Worm (Caenorhabditis elegans): ENCODE results near the gene natb-1.
A peak's percentile ranks its signal among the peaks of the same experiment; 100 is the strongest.

The natb-1 gene

DNA sequence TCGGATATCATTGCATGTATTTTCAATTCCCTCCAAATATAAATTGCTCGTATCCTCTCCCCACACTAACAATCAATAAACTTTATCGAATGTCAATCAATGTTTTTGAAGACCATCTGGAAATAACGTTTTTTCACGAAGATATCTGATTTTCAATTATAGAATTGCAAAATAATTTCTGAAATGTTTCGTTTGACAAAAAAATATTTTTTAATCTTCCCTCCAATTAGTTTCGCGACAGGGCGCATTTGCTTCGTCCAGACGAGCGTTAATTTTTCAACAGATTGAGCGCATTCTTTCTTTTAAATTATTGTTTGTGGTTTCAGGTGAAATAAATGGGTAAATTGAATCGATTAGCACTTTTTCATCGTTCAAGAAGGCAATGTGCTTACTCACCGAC, 47.9 kb upstream of the natb-1 start, which contains the start of gene vars-1:
Gene vars-1, plus strand, starts transcription at position 291 of the 400 bp plus-strand sequence.
- TF ChIP-seq ZK546.5 (tag; optimal IDR thresholded peaks at IDR 0.05) (no peak), nhr-129 (tag; optimal IDR thresholded peaks at IDR 0.05) (peak; percentile 13), gmeb-1 (tag; optimal IDR thresholded peaks at IDR 0.05) (peak; percentile 97), zag-1 (tag; optimal IDR thresholded peaks at IDR 0.05) (no peak), unc-55 (GFP tag; optimal IDR thresholded peaks at IDR 0.05) (peak; percentile 64), ztf-1 (GFP tag; conservative IDR thresholded peaks at IDR 0.05) (no peak), nhr-10 (tag; optimal IDR thresholded peaks at IDR 0.05) (no peak), lin-13 (GFP tag; optimal IDR thresholded peaks at IDR 0.05) (peak; percentile 35), C34F6.9 (tag; optimal IDR thresholded peaks at IDR 0.05) (peak; percentile 66), unc-62 (GFP tag; optimal IDR thresholded peaks at IDR 0.05) (no peak), mdl-1 (tag; optimal IDR thresholded peaks at IDR 0.05) (no peak), unc-39 (tag; optimal IDR thresholded peaks at IDR 0.05) (no peak), egl-27 (tag; optimal IDR thresholded peaks at IDR 0.05) (peak; percentile 4), aly-2 (tag; optimal IDR thresholded peaks at IDR 0.05) (no peak), mbf-1 (tag; optimal IDR thresholded peaks at IDR 0.05) (no peak), dmd-4 (tag; optimal IDR thresholded peaks at IDR 0.05) (no peak), ceh-16 (tag; optimal IDR thresholded peaks at IDR 0.05) (no peak), ztf-11 (tag; optimal IDR thresholded peaks at IDR 0.05) (no peak), elt-3 (tag; optimal IDR thresholded peaks at IDR 0.05) (no peak), lin-39 (tag; optimal IDR thresholded peaks at IDR 0.05) (no peak), nhr-11 (tag; optimal IDR thresholded peaks at IDR 0.05) (no peak), crh-2 (tag; optimal IDR thresholded peaks at IDR 0.05) (peak; percentile 50), nhr-21 (tag; optimal IDR thresholded peaks at IDR 0.05) (peak; percentile 48), lsy-2 (tag; optimal IDR thresholded peaks at IDR 0.05) (peak in 1 of 2 experiments; percentile 76), ztf-4 (tag; optimal IDR thresholded peaks at IDR 0.05) (no peak), F13H6.1 (tag; optimal IDR thresholded peaks at IDR 0.05) (no peak), lin-11 (tag; optimal IDR thresholded peaks at IDR 0.05) (no peak), fos-1 (tag; optimal IDR thresholded peaks at IDR 0.05) (no peak), ama-1 (optimal IDR thresholded peaks at IDR 0.05) (no peak), peb-1 (tag; optimal IDR thresholded peaks at IDR 0.05) (no peak), nhr-237 (tag; optimal IDR thresholded peaks at IDR 0.05) (no peak), nhr-25 (tag; optimal IDR thresholded peaks at IDR 0.05) (peak; percentile 29), ceh-82 (tag; optimal IDR thresholded peaks at IDR 0.05) (no peak), sma-9 (GFP tag; optimal IDR thresholded peaks at IDR 0.05) (peak; percentile 42), sma-9 (tag; optimal IDR thresholded peaks at IDR 0.05) (no peak), nhr-23 (tag; optimal IDR thresholded peaks at IDR 0.05) (no peak), snpc-4 (tag; optimal IDR thresholded peaks at IDR 0.05) (no peak), sem-4 (tag; optimal IDR thresholded peaks at IDR 0.05) (no peak), sma-3 (GFP tag; optimal IDR thresholded peaks at IDR 0.05) (peak; percentile 43), R02D3.7 (tag; optimal IDR thresholded peaks at IDR 0.05) (no peak), Y55F3AM.14 (GFP tag; optimal IDR thresholded peaks at IDR 0.05) (no peak), mab-5 (tag; optimal IDR thresholded peaks at IDR 0.05) (no peak), alr-1 (tag; optimal IDR thresholded peaks at IDR 0.05) (no peak), nhr-6 (tag; optimal IDR thresholded peaks at IDR 0.05) (no peak), nhr-12 (tag; optimal IDR thresholded peaks at IDR 0.05) (no peak), elt-1 (tag; optimal IDR thresholded peaks at IDR 0.05) (no peak), nhr-77 (tag; optimal IDR thresholded peaks at IDR 0.05) (no peak), blmp-1 (tag; optimal IDR thresholded peaks at IDR 0.05; ENCODE audit: insufficient read depth) (no peak), skn-1 (tag; optimal IDR thresholded peaks at IDR 0.05) (no peak)

Data from whole organism, L2 larva.